Fruit fly (Drosophila melanogaster) whole organism, embryonic: ENCODE data around the gene nkt.

Experiments used
- Atf3 ChIP-seq: fragments of 200-800 bp; sonication (Bioruptor generic); optimal IDR thresholded peaks from 3 replicates; lab custom pipeline; 2016; ENCODE audit warnings: missing biosample characterization, missing genetic modification characterization
- CG10979 ChIP-seq: fragments of 200-800 bp; sonication (Bioruptor generic); optimal IDR thresholded peaks from 2 replicates; lab custom pipeline; 2018; ENCODE audit warnings: missing biosample characterization, mild to moderate bottlenecking, missing genetic modification characterization, moderate library complexity
- CG12236 ChIP-seq: fragments of 200-800 bp; sonication (Bioruptor generic); optimal IDR thresholded peaks from 2 replicates; lab custom pipeline; 2016; ENCODE audit warnings: missing biosample characterization, missing genetic modification characterization
- CG12744 ChIP-seq: fragments of 200-800 bp; sonication (Bioruptor generic); optimal IDR thresholded peaks from 2 replicates; lab custom pipeline; 2016; ENCODE audit warnings: missing biosample characterization, missing genetic modification characterization
- CG13287 ChIP-seq: fragments of 200-800 bp; sonication (Bioruptor generic); IDR thresholded peaks from 2 replicates; pipeline ENCODE4 v1.3.6; 2022; ENCODE audit warnings: missing biosample characterization, missing genetic modification characterization; ENCODE audit not compliant: partially characterized antibody
- CG16779 ChIP-seq: fragments of 200-800 bp; sonication (Bioruptor generic); IDR thresholded peaks from 2 replicates; pipeline ENCODE4 v1.3.6; 2022; ENCODE audit warnings: missing biosample characterization, missing genetic modification characterization
- CG18764 ChIP-seq: fragments of 200-800 bp; sonication (Bioruptor generic); optimal IDR thresholded peaks from 3 replicates; lab custom pipeline; 2016; ENCODE audit warnings: missing biosample characterization, missing genetic modification characterization
- CG2129 ChIP-seq: fragments of 200-800 bp; sonication (Bioruptor generic); IDR thresholded peaks from 2 replicates; pipeline ENCODE4 v1.3.6; 2022; ENCODE audit warnings: missing biosample characterization, missing genetic modification characterization; ENCODE audit not compliant: partially characterized antibody
- CG30020 ChIP-seq: fragments of 200-800 bp; optimal IDR thresholded peaks from 2 replicates; lab custom pipeline; 2019; ENCODE audit warnings: missing biosample characterization, mild to moderate bottlenecking, missing genetic modification characterization, moderate library complexity
- CG3995 ChIP-seq: fragments of 200-800 bp; sonication (Bioruptor generic); optimal IDR thresholded peaks from 3 replicates; lab custom pipeline; 2016; ENCODE audit warnings: missing biosample characterization, missing genetic modification characterization
- CG4328 ChIP-seq: fragments of 200-800 bp; sonication (Bioruptor generic); optimal IDR thresholded peaks from 3 replicates; lab custom pipeline; 2017; ENCODE audit warnings: missing biosample characterization, missing genetic modification reagents, missing genetic modification characterization
- CG4820 ChIP-seq: fragments of 200-800 bp; sonication (Bioruptor generic); optimal IDR thresholded peaks from 3 replicates; lab custom pipeline; 2016; ENCODE audit warnings: missing biosample characterization, missing genetic modification characterization
- CG7745 ChIP-seq: fragments of 200-800 bp; sonication (Bioruptor generic); optimal IDR thresholded peaks from 2 replicates; lab custom pipeline; 2018; ENCODE audit warnings: missing biosample characterization, mild to moderate bottlenecking, missing genetic modification characterization, moderate library complexity
- CG7839 ChIP-seq: fragments of 200-800 bp; sonication (Bioruptor generic); optimal IDR thresholded peaks from 3 replicates; lab custom pipeline; 2018; ENCODE audit warnings: missing biosample characterization, mild to moderate bottlenecking, missing genetic modification characterization, moderate library complexity
- CG8388 ChIP-seq: fragments of 200-800 bp; sonication (Bioruptor generic); optimal IDR thresholded peaks from 2 replicates; lab custom pipeline; 2019; ENCODE audit warnings: missing biosample characterization, mild to moderate bottlenecking, missing genetic modification characterization, moderate library complexity
- CG9817 ChIP-seq: fragments of 200-800 bp; sonication (Bioruptor generic); optimal IDR thresholded peaks from 2 replicates; lab custom pipeline; 2018; ENCODE audit warnings: missing biosample characterization, mild to moderate bottlenecking, missing genetic modification characterization, moderate library complexity
- CG9932 ChIP-seq: fragments of 200-800 bp; sonication (Bioruptor generic); IDR thresholded peaks from 2 replicates; pipeline ENCODE4 v1.3.6; 2022; ENCODE audit warnings: missing biosample characterization, missing genetic modification characterization
- Dbx ChIP-seq: fragments of 200-800 bp; sonication (Bioruptor generic); IDR thresholded peaks from 3 replicates; pipeline ENCODE4 v1.3.6; 2022; ENCODE audit warnings: missing biosample characterization, missing genetic modification characterization
- Dll ChIP-seq: fragments of 200-800 bp; sonication (Bioruptor generic); IDR thresholded peaks from 4 replicates; pipeline ENCODE4 v1.3.6; 2022; ENCODE audit warnings: missing biosample characterization, missing genetic modification characterization; ENCODE audit not compliant: partially characterized antibody
- Ets97D ChIP-seq: fragments of 200-800 bp; sonication (Bioruptor generic); optimal IDR thresholded peaks from 3 replicates; lab custom pipeline; 2016; ENCODE audit warnings: missing biosample characterization, missing genetic modification characterization
- Gug ChIP-seq: fragments of 200-800 bp; sonication (Bioruptor generic); IDR thresholded peaks from 4 replicates; pipeline ENCODE4 v1.3.6; 2022; ENCODE audit warnings: missing biosample characterization, missing genetic modification characterization
- NC2α ChIP-seq: fragments of 200-800 bp; sonication (Bioruptor generic); optimal IDR thresholded peaks from 2 replicates; lab custom pipeline; 2016; ENCODE audit warnings: missing biosample characterization, missing genetic modification characterization
- NFAT ChIP-seq: fragments of 200-800 bp; sonication (Bioruptor generic); IDR thresholded peaks from 2 replicates; pipeline ENCODE4 v1.3.6; 2022; ENCODE audit warnings: missing biosample characterization, missing genetic modification characterization
- Nf-YB ChIP-seq: fragments of 200-800 bp; sonication (Bioruptor generic); optimal IDR thresholded peaks from 3 replicates; lab custom pipeline; 2019; ENCODE audit warnings: missing biosample characterization, mild to moderate bottlenecking, missing genetic modification characterization, moderate library complexity
- Nf-YC ChIP-seq: fragments of 200-800 bp; optimal IDR thresholded peaks from 3 replicates; lab custom pipeline; 2019; ENCODE audit warnings: missing biosample characterization, mild to moderate bottlenecking, missing genetic modification characterization, moderate library complexity
- Pdp1 ChIP-seq, 2 experiments: fragments of 200-800 bp; sonication (Bioruptor generic); optimal IDR thresholded peaks; 3 replicates each; lab custom pipeline; 2016; ENCODE audit warnings: missing biosample characterization in 2 of 2, missing genetic modification characterization in 2 of 2, mild to moderate bottlenecking in 1 of 2, moderate library complexity in 1 of 2
- Side ChIP-seq: fragments of 200-800 bp; sonication (Bioruptor generic); optimal IDR thresholded peaks from 2 replicates; lab custom pipeline; 2016; ENCODE audit warnings: missing biosample characterization, missing genetic modification characterization
- bab2 ChIP-seq: fragments of 200-800 bp; sonication (Bioruptor generic); optimal IDR thresholded peaks from 2 replicates; lab custom pipeline; 2016; ENCODE audit warnings: missing biosample characterization, missing genetic modification characterization
- bsh ChIP-seq, 2 experiments: fragments of 200-800 bp; sonication (Bioruptor generic); optimal IDR thresholded peaks; 2 replicates each; lab custom pipeline; 2017 to 2018; ENCODE audit warnings: mild to moderate bottlenecking in 2 of 2, missing biosample characterization in 2 of 2, missing genetic modification characterization in 2 of 2, moderate library complexity in 1 of 2
- crc ChIP-seq: fragments of 200-800 bp; sonication (Bioruptor generic); optimal IDR thresholded peaks from 2 replicates; lab custom pipeline; 2016; ENCODE audit warnings: missing biosample characterization, missing genetic modification characterization
- crp ChIP-seq, 2 experiments: fragments of 200-800 bp; sonication (Bioruptor generic); optimal IDR thresholded peaks; 2 replicates in 1 of 2; 3 replicates in 1 of 2; lab custom pipeline; 2017; ENCODE audit warnings: missing biosample characterization in 2 of 2, missing genetic modification characterization in 2 of 2, mild to moderate bottlenecking in 1 of 2, moderate library complexity in 1 of 2
- eyg ChIP-seq: fragments of 200-800 bp; sonication (Bioruptor generic); optimal IDR thresholded peaks from 3 replicates; lab custom pipeline; 2016; ENCODE audit warnings: missing biosample characterization, missing genetic modification characterization
- ftz-f1 ChIP-seq: fragments of 200-800 bp; sonication (Bioruptor generic); optimal IDR thresholded peaks from 2 replicates; lab custom pipeline; 2016; ENCODE audit warnings: missing biosample characterization, missing genetic modification characterization
- h ChIP-seq: fragments of >200 bp; optimal IDR thresholded peaks from 2 replicates; lab custom pipeline; 2017
- ham ChIP-seq: fragments of 200-800 bp; sonication (Bioruptor generic); IDR thresholded peaks from 2 replicates; pipeline ENCODE4 v1.3.6; 2022; ENCODE audit warnings: missing biosample characterization, missing genetic modification characterization
- lola ChIP-seq, 3 experiments: fragments of >200 bp in 2 of 3; fragments of 200-800 bp in 1 of 3; sonication (Bioruptor generic) in 1 of 3; optimal IDR thresholded peaks; 2 replicates each; lab custom pipeline; 2017 to 2019; ENCODE audit warnings: missing biosample characterization in 3 of 3, missing genetic modification characterization in 3 of 3, mild to moderate bottlenecking in 1 of 3, moderate library complexity in 1 of 3
- luna ChIP-seq: fragments of 200-800 bp; sonication (Bioruptor generic); optimal IDR thresholded peaks from 2 replicates; lab custom pipeline; 2016; ENCODE audit warnings: missing biosample characterization, missing genetic modification characterization
- repo ChIP-seq: fragments of 200-800 bp; sonication (Bioruptor generic); optimal IDR thresholded peaks from 2 replicates; lab custom pipeline; 2016; ENCODE audit warnings: missing biosample characterization, missing genetic modification characterization
- rib ChIP-seq: fragments of 200-800 bp; sonication (Bioruptor generic); IDR thresholded peaks from 2 replicates; pipeline ENCODE4 v1.3.6; 2022; ENCODE audit warnings: missing biosample characterization, missing genetic modification characterization
- sd ChIP-seq: fragments of 200-800 bp; sonication (Bioruptor generic); optimal IDR thresholded peaks from 3 replicates; lab custom pipeline; 2018; ENCODE audit warnings: missing biosample characterization, mild to moderate bottlenecking, missing genetic modification characterization, moderate library complexity
- seq ChIP-seq: fragments of 200-800 bp; sonication (Bioruptor generic); IDR thresholded peaks from 2 replicates; pipeline ENCODE4 v1.3.6; 2022; ENCODE audit warnings: missing biosample characterization, missing genetic modification characterization
- slbo ChIP-seq: fragments of 200-800 bp; sonication (Bioruptor generic); IDR thresholded peaks from 2 replicates; pipeline ENCODE4 v1.3.6; 2022; ENCODE audit warnings: missing biosample characterization, missing genetic modification characterization
- slou ChIP-seq: fragments of 200-800 bp; sonication (Bioruptor generic); optimal IDR thresholded peaks from 3 replicates; lab custom pipeline; 2016; ENCODE audit warnings: missing biosample characterization, missing genetic modification characterization
- tgo ChIP-seq: fragments of 200-800 bp; sonication (Bioruptor generic); IDR thresholded peaks from 3 replicates; pipeline ENCODE4 v1.3.6; 2022; ENCODE audit warnings: missing biosample characterization, missing genetic modification characterization
- tin ChIP-seq: fragments of 200-800 bp; sonication (Bioruptor generic); optimal IDR thresholded peaks from 3 replicates; lab custom pipeline; 2016; ENCODE audit warnings: missing biosample characterization, missing genetic modification characterization
- twi ChIP-seq: fragments of 200-800 bp; optimal IDR thresholded peaks from 2 replicates; lab custom pipeline; 2019; ENCODE audit warnings: missing biosample characterization, mild to moderate bottlenecking, missing genetic modification characterization, moderate library complexity
- unpg ChIP-seq: fragments of 200-800 bp; sonication (Bioruptor generic); optimal IDR thresholded peaks from 3 replicates; lab custom pipeline; 2018; ENCODE audit warnings: missing biosample characterization, mild to moderate bottlenecking, missing genetic modification characterization, moderate library complexity
- usp ChIP-seq: fragments of >200 bp; optimal IDR thresholded peaks from 2 replicates; lab custom pipeline; 2017; ENCODE audit warnings: missing biosample characterization, missing genetic modification characterization

The nkt gene

DNA sequence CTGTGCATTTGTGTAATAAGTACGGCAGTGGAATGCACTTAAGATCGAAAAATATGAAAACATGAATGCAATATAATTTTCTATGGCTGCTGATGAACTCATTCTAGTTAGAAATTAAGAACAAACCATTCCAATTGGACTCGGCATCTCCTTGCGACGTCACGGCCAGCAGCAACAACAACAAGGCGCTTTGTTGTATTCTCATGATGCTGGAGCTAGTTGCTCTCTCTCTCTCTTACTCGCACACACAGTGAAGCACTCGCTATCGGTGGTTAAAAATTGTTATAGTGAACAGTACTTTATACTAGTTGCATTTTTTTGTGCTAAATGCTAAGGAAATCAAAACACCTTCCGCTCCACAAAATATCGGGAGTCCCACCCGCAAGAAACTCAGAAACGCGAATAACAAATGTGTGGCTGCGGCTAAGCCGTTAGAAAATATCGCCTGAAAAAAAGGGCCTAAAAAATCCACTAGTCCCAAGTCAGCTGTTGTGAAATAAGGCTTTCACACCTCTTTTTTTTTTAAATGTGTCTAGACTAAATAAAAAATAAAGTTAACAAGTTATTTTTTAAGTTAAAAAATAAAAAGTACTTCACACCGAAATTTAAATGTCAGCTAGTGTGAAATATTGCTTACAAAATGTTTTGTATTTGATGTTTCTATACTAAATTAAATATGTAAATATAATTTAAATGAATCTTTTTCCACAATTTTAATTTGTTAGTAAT is 4.6 kb downstream of the nkt start, which contains the start of gene Plod (continued):
- no peak for TF ChIP-seq CG7745 (tag; lab: Kevin White, UChicago)
- TF ChIP-seq CG8388 (GFP tag; lab: Kevin White, UChicago): peak; percentile 24
- no peak for TF ChIP-seq crc
- no peak for TF ChIP-seq CG3995 (GFP tag; lab: Kevin White, UChicago)

DNA sequence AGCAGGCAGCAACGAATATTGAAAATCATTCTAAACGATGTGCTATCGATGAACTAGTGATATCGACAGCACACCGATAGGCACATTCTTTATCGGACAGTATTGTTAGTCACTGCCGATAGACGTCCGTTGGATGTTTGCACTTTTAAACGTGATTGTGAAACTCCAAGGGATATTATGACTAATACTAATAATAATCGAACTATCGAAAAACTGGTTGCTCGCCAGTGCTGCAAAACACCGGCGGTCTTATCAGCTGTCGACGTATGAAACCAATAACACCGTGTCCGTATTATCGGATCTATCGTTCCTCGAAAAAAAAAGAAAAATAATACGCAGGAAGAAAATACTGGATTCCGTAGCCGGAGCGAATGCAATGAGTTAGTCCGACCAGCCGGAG is 9.4 kb downstream of the nkt start, which contains the start of the genes Ube3a and CG7600:
Gene Ube3a (minus strand): TSS at position 67 of the 400 bp plus-strand sequence.
Gene CG7600 (plus strand): TSS at position 270 of the 400 bp plus-strand sequence.
- TF ChIP-seq CG12744 (GFP tag; lab: Kevin White, UChicago): peak; percentile 32
- peak; percentile 31; the same call in 1 of the 2 replicates for TF ChIP-seq NFAT (GFP tag; lab: Robert Waterston, UW)
- TF ChIP-seq NC2α (GFP tag; lab: Kevin White, UChicago): no peak
- no peak for TF ChIP-seq tgo (GFP tag; lab: Robert Waterston, UW)
- TF ChIP-seq ftz-f1 (GFP tag; lab: Kevin White, UChicago): peak; percentile 33
- peak; percentile 66; the same call in 2 of the 3 replicates for TF ChIP-seq Dbx (GFP tag; lab: Robert Waterston, UW)
- peak; percentile 48 for TF ChIP-seq Atf3 (GFP tag; lab: Kevin White, UChicago)
- TF ChIP-seq bsh (GFP tag; optimal IDR thresholded peaks at IDR 0.05; lab: Kevin White, UChicago): peak in 1 of 2 experiments; percentile 29
- TF ChIP-seq sd: peak; percentile 84
- TF ChIP-seq Nf-YC: peak; percentile 54
- TF ChIP-seq CG9932 (GFP tag; lab: Robert Waterston, UW): peak; percentile 60
- TF ChIP-seq CG30020: peak; percentile 56
- peak; percentile 93 for TF ChIP-seq CG2129 (GFP tag; lab: Robert Waterston, UW)
- peak; percentile 7 for TF ChIP-seq CG9817 (tag; lab: Kevin White, UChicago)
- TF ChIP-seq bab2 (GFP tag; lab: Kevin White, UChicago): no peak
- TF ChIP-seq h (lab: Kevin White, UChicago): no peak
- TF ChIP-seq twi (tag; lab: Kevin White, UChicago): peak; percentile 28
- no peak for TF ChIP-seq Gug
- no peak for TF ChIP-seq CG4328 (GFP tag; lab: Kevin White, UChicago)
- peak; percentile 67 for TF ChIP-seq eyg (GFP tag; lab: Kevin White, UChicago)
- peak; percentile 2 for TF ChIP-seq CG4820 (GFP tag; lab: Kevin White, UChicago)
- peak; percentile 61 for TF ChIP-seq Side (GFP tag; lab: Kevin White, UChicago)
- peak; percentile 8 for TF ChIP-seq CG18764 (GFP tag; lab: Kevin White, UChicago)
- peak; percentile 39 for TF ChIP-seq CG7839 (tag; lab: Kevin White, UChicago)
- TF ChIP-seq Nf-YB (GFP tag; lab: Kevin White, UChicago): peak; percentile 9
- TF ChIP-seq CG13287: peak; percentile 100
- TF ChIP-seq crp (GFP tag; optimal IDR thresholded peaks at IDR 0.05; lab: Kevin White, UChicago): peak; percentile 73 to 91
- peak; percentile 75 for TF ChIP-seq Ets97D (GFP tag; lab: Kevin White, UChicago)
- TF ChIP-seq luna (GFP tag; lab: Kevin White, UChicago): no peak
- TF ChIP-seq slbo: peak; percentile 59
- TF ChIP-seq Pdp1 (GFP tag; optimal IDR thresholded peaks at IDR 0.05; lab: Kevin White, UChicago): peak in 1 of 2 experiments; percentile 83
- TF ChIP-seq repo (GFP tag; lab: Kevin White, UChicago): no peak
- TF ChIP-seq ham: no peak
- TF ChIP-seq seq (GFP tag; lab: Robert Waterston, UW): no peak; the same call in 1 of the 2 replicates
- peak; percentile 14 for TF ChIP-seq CG10979 (tag; lab: Kevin White, UChicago)
- TF ChIP-seq slou: no peak
- TF ChIP-seq unpg (GFP tag; lab: Kevin White, UChicago): peak; percentile 37
- TF ChIP-seq usp: no peak
- TF ChIP-seq CG12236 (GFP tag; lab: Kevin White, UChicago): no peak
- TF ChIP-seq rib (GFP tag; lab: Robert Waterston, UW): no peak
- TF ChIP-seq Dll: peak; percentile 98
- TF ChIP-seq CG16779: no peak
- peak in 1 of 3 experiments; percentile 22 for TF ChIP-seq lola (GFP tag; optimal IDR thresholded peaks at IDR 0.05; lab: Kevin White, UChicago)
- TF ChIP-seq tin: peak; percentile 28
